Fruit fly (Drosophila melanogaster) whole organism, pupa: Measurements from ENCODE around the gene CG13901.

Source experiments
- CG10348 ChIP-seq: fragments of 200-800 bp; sonication (Bioruptor generic); IDR thresholded peaks from 2 replicates; pipeline ENCODE4 v1.3.6; 2022; ENCODE audit warnings: missing biosample characterization, missing genetic modification characterization
- CG12605 ChIP-seq: fragments of 200-800 bp; sonication (Bioruptor generic); IDR thresholded peaks from 2 replicates; pipeline ENCODE4 v1.3.6; 2022; ENCODE audit warnings: missing biosample characterization, missing genetic modification characterization
- CG13204 ChIP-seq: fragments of 200-800 bp; sonication (Bioruptor generic); optimal IDR thresholded peaks from 2 replicates; lab custom pipeline; 2018; ENCODE audit warnings: missing biosample characterization, mild to moderate bottlenecking, missing genetic modification characterization, moderate library complexity
- CG14655 ChIP-seq: fragments of 200-800 bp; sonication (Bioruptor generic); optimal IDR thresholded peaks from 3 replicates; lab custom pipeline; 2017; ENCODE audit warnings: mild to moderate bottlenecking, missing biosample characterization, missing genetic modification reagents, missing genetic modification characterization
- CG15710 ChIP-seq: fragments of 200-800 bp; sonication (Bioruptor generic); optimal IDR thresholded peaks from 2 replicates; lab custom pipeline; 2018; ENCODE audit warnings: missing biosample characterization, mild to moderate bottlenecking, missing genetic modification characterization, moderate library complexity
- CG17806 ChIP-seq: fragments of 200-800 bp; sonication (Bioruptor generic); optimal IDR thresholded peaks from 2 replicates; lab custom pipeline; 2018; ENCODE audit warnings: missing biosample characterization, mild to moderate bottlenecking, missing genetic modification characterization, moderate library complexity
- CG32121 ChIP-seq: fragments of 200-800 bp; sonication (Bioruptor generic); IDR thresholded peaks from 2 replicates; pipeline ENCODE4 v1.3.6; 2022; ENCODE audit warnings: missing biosample characterization, missing genetic modification characterization
- CG34367 ChIP-seq: fragments of 200-800 bp; sonication (Bioruptor generic); optimal IDR thresholded peaks from 2 replicates; lab custom pipeline; 2018; ENCODE audit warnings: missing biosample characterization, mild to moderate bottlenecking, missing genetic modification characterization
- CG4496 ChIP-seq: fragments of 200-800 bp; sonication (Bioruptor generic); IDR thresholded peaks from 3 replicates; pipeline ENCODE4 v1.3.6; 2022; ENCODE audit warnings: missing biosample characterization, missing genetic modification characterization
- CG8159 ChIP-seq: fragments of 200-800 bp; sonication (Bioruptor generic); optimal IDR thresholded peaks from 3 replicates; lab custom pipeline; 2018; ENCODE audit warnings: missing biosample characterization, mild to moderate bottlenecking, missing genetic modification characterization, moderate library complexity
- CG8301 ChIP-seq: fragments of 200-800 bp; sonication (Bioruptor generic); optimal IDR thresholded peaks from 2 replicates; lab custom pipeline; 2018; ENCODE audit warnings: missing biosample characterization, mild to moderate bottlenecking, missing genetic modification characterization
- CG9948 ChIP-seq: fragments of 200-800 bp; sonication (Bioruptor generic); optimal IDR thresholded peaks from 2 replicates; lab custom pipeline; 2018; ENCODE audit warnings: missing biosample characterization, mild to moderate bottlenecking, missing genetic modification characterization, moderate library complexity
- D1 ChIP-seq: fragments of 200-800 bp; sonication (Bioruptor generic); optimal IDR thresholded peaks from 2 replicates; lab custom pipeline; 2018; ENCODE audit warnings: missing biosample characterization, mild to moderate bottlenecking, missing genetic modification characterization, moderate library complexity
- EcR ChIP-seq: fragments of 200-800 bp; sonication (Bioruptor generic); optimal IDR thresholded peaks from 3 replicates; lab custom pipeline; 2019; ENCODE audit warnings: missing biosample characterization, missing genetic modification characterization, mild to moderate bottlenecking, moderate library complexity, missing genetic modification reagents
- Ets98B ChIP-seq: fragments of 200-800 bp; sonication (Bioruptor generic); IDR thresholded peaks from 2 replicates; pipeline ENCODE4 v1.3.6; 2022; ENCODE audit warnings: missing biosample characterization, missing genetic modification characterization
- Pif1A ChIP-seq: fragments of 200-800 bp; sonication (Bioruptor generic); optimal IDR thresholded peaks from 3 replicates; lab custom pipeline; 2016; ENCODE audit warnings: missing biosample characterization, missing genetic modification characterization
- Pif1B ChIP-seq: fragments of 200-800 bp; sonication (Bioruptor generic); optimal IDR thresholded peaks from 3 replicates; lab custom pipeline; 2016; ENCODE audit warnings: missing biosample characterization, missing genetic modification characterization
- Snoo ChIP-seq: fragments of 200-800 bp; sonication (Bioruptor generic); optimal IDR thresholded peaks from 3 replicates; lab custom pipeline; 2017; ENCODE audit warnings: missing biosample characterization, mild to moderate bottlenecking, missing genetic modification characterization, inconsistent platforms
- fd96Ca ChIP-seq: fragments of 200-800 bp; sonication (Bioruptor generic); IDR thresholded peaks from 3 replicates; pipeline ENCODE4 v1.3.6; 2022; ENCODE audit warnings: missing biosample characterization, missing genetic modification characterization
- gl ChIP-seq: fragments of 200-800 bp; sonication (Bioruptor generic); optimal IDR thresholded peaks from 2 replicates; lab custom pipeline; 2018; ENCODE audit warnings: missing biosample characterization, mild to moderate bottlenecking, missing genetic modification characterization
- rn ChIP-seq: fragments of 200-800 bp; sonication (Bioruptor generic); IDR thresholded peaks from 2 replicates; pipeline ENCODE4 v1.3.6; 2022; ENCODE audit warnings: missing biosample characterization, missing genetic modification characterization

The CG13901 gene

dm6 chr3L:837552-838187 lies at the start of gene CG13901, which contains the start of gene CG13887:
Gene CG13901, minus strand, starts transcription at chr3L:837821.
Gene CG13887, plus strand, starts transcription at chr3L:837861.
- TF ChIP-seq Ets98B (peak; percentile 88), Snoo (peak; percentile 75), D1 (tag; lab: Kevin White, UChicago) (no peak), CG32121 (GFP tag; lab: Robert Waterston, UW) (peak; percentile 83), CG15710 (tag; lab: Kevin White, UChicago) (peak; percentile 87), rn (GFP tag; lab: Robert Waterston, UW) (peak; percentile 72; the same call in 1 of the 2 replicates), CG10348 (GFP tag; lab: Robert Waterston, UW) (0 out of 2 replicates have a peak, but pooled peaks have one; percentile 48), Pif1B (no peak), CG4496 (GFP tag; lab: Robert Waterston, UW) (peak; percentile 86), CG13204 (GFP tag; lab: Kevin White, UChicago) (no peak), CG14655 (GFP tag; lab: Kevin White, UChicago) (no peak), CG34367 (peak; percentile 81), CG8159 (tag; lab: Kevin White, UChicago) (peak; percentile 87), EcR (GFP tag; lab: Kevin White, UChicago) (peak; percentile 74), CG9948 (tag; lab: Kevin White, UChicago) (peak; percentile 80), CG8301 (peak; percentile 80), Pif1A (GFP tag; lab: Kevin White, UChicago) (no peak), fd96Ca (GFP tag; lab: Robert Waterston, UW) (peak; percentile 87), CG12605 (peak; percentile 45; the same call in 1 of the 2 replicates), CG17806 (tag; lab: Kevin White, UChicago) (peak; percentile 85), gl (tag; lab: Kevin White, UChicago) (peak; percentile 50)

- TF ChIP-seq CG8159 (tag; lab: Kevin White, UChicago) (no peak), Pif1B (no peak), fd96Ca (GFP tag; lab: Robert Waterston, UW) (no peak), CG9948 (tag; lab: Kevin White, UChicago) (no peak), Pif1A (GFP tag; lab: Kevin White, UChicago) (no peak), CG32121 (GFP tag; lab: Robert Waterston, UW) (no peak), CG17806 (tag; lab: Kevin White, UChicago) (no peak), CG4496 (GFP tag; lab: Robert Waterston, UW) (no peak), CG15710 (tag; lab: Kevin White, UChicago) (no peak), CG14655 (GFP tag; lab: Kevin White, UChicago) (no peak), CG8301 (no peak), gl (tag; lab: Kevin White, UChicago) (no peak), CG10348 (GFP tag; lab: Robert Waterston, UW) (no peak)
Measured at dm6 chr3L:885624-886257, 48.1 kb upstream of the CG13901 start.

- no peak for TF ChIP-seq CG8159 (tag; lab: Kevin White, UChicago)
- no peak for TF ChIP-seq Pif1B
- TF ChIP-seq CG12605: no peak
- no peak for TF ChIP-seq Ets98B
- TF ChIP-seq CG34367: no peak
- TF ChIP-seq fd96Ca (GFP tag; lab: Robert Waterston, UW): no peak
- no peak for TF ChIP-seq CG15710 (tag; lab: Kevin White, UChicago)
- TF ChIP-seq CG10348 (GFP tag; lab: Robert Waterston, UW): no peak
- no peak for TF ChIP-seq D1 (tag; lab: Kevin White, UChicago)
- no peak for TF ChIP-seq CG17806 (tag; lab: Kevin White, UChicago)
- TF ChIP-seq CG9948 (tag; lab: Kevin White, UChicago): no peak
- TF ChIP-seq rn (GFP tag; lab: Robert Waterston, UW): no peak
- TF ChIP-seq Snoo: no peak
Measured at dm6 chr3L:885006-885405, 47.4 kb upstream of the CG13901 start.

- TF ChIP-seq fd96Ca (GFP tag; lab: Robert Waterston, UW) (0 out of 3 replicates have a peak, but pooled peaks have one; percentile 52), CG10348 (GFP tag; lab: Robert Waterston, UW) (no peak), Ets98B (peak; percentile 40), CG34367 (no peak), CG8301 (no peak), CG32121 (GFP tag; lab: Robert Waterston, UW) (no peak), CG9948 (tag; lab: Kevin White, UChicago) (no peak), D1 (tag; lab: Kevin White, UChicago) (no peak), Snoo (no peak), rn (GFP tag; lab: Robert Waterston, UW) (no peak), CG4496 (GFP tag; lab: Robert Waterston, UW) (peak; percentile 68; the same call in 2 of the 3 replicates), CG8159 (tag; lab: Kevin White, UChicago) (peak; percentile 33), Pif1A (GFP tag; lab: Kevin White, UChicago) (no peak)
Measured at dm6 chr3L:884239-884638, 46.6 kb upstream of the CG13901 start.

dm6 chr3L:883786-884185 lies 46.2 kb upstream of the CG13901 start:
- TF ChIP-seq rn (GFP tag; lab: Robert Waterston, UW) (no peak), EcR (GFP tag; lab: Kevin White, UChicago) (peak; percentile 92)

- no peak for TF ChIP-seq Pif1A (GFP tag; lab: Kevin White, UChicago)
Measured at dm6 chr3L:882892-883255, 45.3 kb upstream of the CG13901 start.
